Worm (Caenorhabditis elegans): ENCODE data around the gene atic-1.
A peak's percentile ranks its signal among the peaks of the same experiment; 100 is the strongest.

The atic-1 gene

DNA sequence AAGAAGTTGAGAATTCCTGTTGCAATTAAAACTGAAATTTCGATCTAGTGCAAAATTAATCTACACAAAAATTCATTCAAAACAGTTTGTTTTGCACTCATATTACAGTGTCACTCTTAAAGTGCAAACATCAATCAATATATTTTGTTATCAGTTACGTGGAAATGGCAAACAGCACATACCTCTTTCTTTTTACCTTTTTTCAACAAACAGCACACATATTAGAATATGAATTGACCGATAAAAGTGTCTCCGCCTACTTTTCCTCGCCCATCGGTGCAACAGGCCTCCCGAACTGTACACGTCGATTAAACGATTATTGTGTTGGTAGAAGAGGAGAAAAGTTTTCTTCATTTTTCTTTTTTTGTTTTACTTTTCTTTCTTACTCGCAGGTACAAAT is 40.6 kb upstream of the atic-1 start (continued):
- TF ChIP-seq mes-2 (tag; optimal IDR thresholded peaks at IDR 0.05; ENCODE audit: poor library complexity, severe bottlenecking), result no peak
- TF ChIP-seq gei-8 (GFP tag; optimal IDR thresholded peaks at IDR 0.05), result no peak
- no peak for TF ChIP-seq tag-97 (GFP tag; IDR thresholded peaks at IDR 0.05)
- TF ChIP-seq hlh-11 (tag; optimal IDR thresholded peaks at IDR 0.05), result peak; percentile 76
- TF ChIP-seq ceh-44 (GFP tag; IDR thresholded peaks at IDR 0.05), result no peak
- TF ChIP-seq zfp-3 (GFP tag; conservative IDR thresholded peaks at IDR 0.05), result no peak
- TF ChIP-seq duxl-1 (tag; optimal IDR thresholded peaks at IDR 0.05; ENCODE audit: poor library complexity), result no peak
- no peak for TF ChIP-seq nhr-76 (tag; optimal IDR thresholded peaks at IDR 0.05)
- no peak for TF ChIP-seq aly-2 (tag; optimal IDR thresholded peaks at IDR 0.05)
- TF ChIP-seq mxl-3 (GFP tag; optimal IDR thresholded peaks at IDR 0.05), result no peak
- no peak for TF ChIP-seq ama-1 (optimal IDR thresholded peaks at IDR 0.05)
- no peak for TF ChIP-seq F10B5.3 (tag; optimal IDR thresholded peaks at IDR 0.05)
- TF ChIP-seq ceh-28 (tag; optimal IDR thresholded peaks at IDR 0.05), result no peak
- no peak for TF ChIP-seq Y105C5A.15 (GFP tag; IDR thresholded peaks at IDR 0.05)
- TF ChIP-seq unc-39 (tag; optimal IDR thresholded peaks at IDR 0.05), result no peak
- no peak for TF ChIP-seq arid-1 (GFP tag; conservative IDR thresholded peaks at IDR 0.05)
- TF ChIP-seq lin-39 (tag; optimal IDR thresholded peaks at IDR 0.05), result no peak
- no peak for TF ChIP-seq ZK546.5 (tag; optimal IDR thresholded peaks at IDR 0.05)
- no peak for TF ChIP-seq nhr-11 (tag; optimal IDR thresholded peaks at IDR 0.05)
- no peak for TF ChIP-seq lim-7 (GFP tag; IDR thresholded peaks at IDR 0.05)
- no peak for TF ChIP-seq snpc-4 (tag; optimal IDR thresholded peaks at IDR 0.05)
- TF ChIP-seq zfp-2 (tag; optimal IDR thresholded peaks at IDR 0.05), result no peak
- peak; percentile 34 for TF ChIP-seq nhr-77 (tag; optimal IDR thresholded peaks at IDR 0.05)
- TF ChIP-seq D1046.2 (GFP tag; IDR thresholded peaks at IDR 0.05), result no peak
- TF ChIP-seq madf-5 (GFP tag; IDR thresholded peaks at IDR 0.05), result no peak
- TF ChIP-seq snpc-1.2 (GFP tag; IDR thresholded peaks at IDR 0.05), result no peak
- no peak for TF ChIP-seq nhr-25 (tag; optimal IDR thresholded peaks at IDR 0.05; ENCODE audit: borderline replicate concordance, insufficient read depth)
- TF ChIP-seq mdt-29 (GFP tag; IDR thresholded peaks at IDR 0.05), result no peak
- TF ChIP-seq T26A8.4 (GFP tag; IDR thresholded peaks at IDR 0.05), result no peak
- TF ChIP-seq lir-3 (tag; optimal IDR thresholded peaks at IDR 0.05), result no peak
- TF ChIP-seq ces-1 (GFP tag; optimal IDR thresholded peaks at IDR 0.05), result no peak
- TF ChIP-seq Y75B8A.6 (GFP tag; IDR thresholded peaks at IDR 0.05), result no peak
- TF ChIP-seq R02D3.7 (tag; optimal IDR thresholded peaks at IDR 0.05), result no peak
- TF ChIP-seq hif-1 (tag; optimal IDR thresholded peaks at IDR 0.05), result peak in 1 of 2 experiments; percentile 1
- TF ChIP-seq fkh-10 (GFP tag; optimal IDR thresholded peaks at IDR 0.05), result no peak
- peak; percentile 73 for TF ChIP-seq php-3 (GFP tag; IDR thresholded peaks at IDR 0.05)
- no peak for TF ChIP-seq nhr-41 (GFP tag; IDR thresholded peaks at IDR 0.05)
- TF ChIP-seq ztf-11 (tag; optimal IDR thresholded peaks at IDR 0.05), result no peak
- TF ChIP-seq vab-7 (GFP tag; IDR thresholded peaks at IDR 0.05), result no peak
- no peak for TF ChIP-seq madf-9 (GFP tag; conservative IDR thresholded peaks at IDR 0.05)
- no peak for TF ChIP-seq zip-2 (tag; optimal IDR thresholded peaks at IDR 0.05)
- no peak for TF ChIP-seq F44E2.7 (GFP tag; IDR thresholded peaks at IDR 0.05)
- TF ChIP-seq nhr-102 (tag; optimal IDR thresholded peaks at IDR 0.05), result no peak
- TF ChIP-seq F26F4.8 (GFP tag; conservative IDR thresholded peaks at IDR 0.05), result no peak

Measured in whole organism, L4 larva.